Worm (Caenorhabditis elegans) whole organism, L2 larva: ENCODE results near the gene C38C3.6.

Experiments used
- R02D3.7 ChIP-seq: fragments of 150-350 bp; optimal IDR thresholded peaks from 2 replicates; lab custom pipeline; 2014; ENCODE audit warnings: missing biosample characterization, missing genetic modification characterization
- egl-27 ChIP-seq: sonication (generic microtip); optimal IDR thresholded peaks from 3 replicates; lab custom pipeline; 2017; ENCODE audit warnings: missing biosample characterization, missing genetic modification reagents, missing genetic modification characterization
- nhr-25 ChIP-seq: fragments of 150-350 bp; sonication (generic microtip); optimal IDR thresholded peaks from 3 replicates; lab custom pipeline; 2014; ENCODE audit warnings: missing biosample characterization, missing genetic modification characterization

DNA sequence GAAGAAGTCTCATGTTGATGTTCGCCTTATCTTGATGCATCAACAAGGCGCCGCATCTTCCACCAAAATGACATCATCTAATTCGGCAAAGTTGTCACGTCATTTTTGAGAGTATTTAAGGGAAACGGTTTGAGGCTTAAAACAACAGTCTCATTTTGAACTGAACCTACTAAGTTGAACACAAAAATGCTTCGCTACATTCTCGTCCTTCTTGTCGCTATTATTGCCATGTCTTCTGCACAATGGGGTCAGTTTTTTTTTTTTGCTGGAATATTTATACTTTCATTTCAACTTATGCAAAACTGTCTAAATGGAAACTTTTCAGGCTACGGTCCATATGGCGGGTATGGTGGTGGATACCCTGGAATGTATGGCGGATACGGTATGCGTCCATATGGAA is 44.3 kb downstream of the C38C3.6 start, which contains the start of gene cnc-4:
- TF ChIP-seq nhr-25 (no peak), egl-27 (tag; lab: Kevin White, UChicago) (no peak), R02D3.7 (tag; lab: Kevin White, UChicago) (no peak)
